Fruit fly (Drosophila melanogaster) whole organism, embryonic: ENCODE measurements around the gene Ank.

Source experiments
- ATbp ChIP-seq: fragments of 200-800 bp; sonication (Bioruptor generic); optimal IDR thresholded peaks from 2 replicates; lab custom pipeline; 2017; ENCODE audit warnings: missing biosample characterization, mild to moderate bottlenecking, missing genetic modification characterization, missing genetic modification reagents
- CG10321 ChIP-seq: fragments of 200-800 bp; sonication (Bioruptor generic); IDR thresholded peaks from 2 replicates; pipeline ENCODE4 v1.3.6; 2022; ENCODE audit warnings: missing biosample characterization, missing genetic modification characterization
- CG10431 ChIP-seq: fragments of 200-800 bp; sonication (Bioruptor generic); optimal IDR thresholded peaks from 3 replicates; lab custom pipeline; 2018; ENCODE audit warnings: missing biosample characterization, mild to moderate bottlenecking, missing genetic modification characterization
- CG10543 ChIP-seq: fragments of 200-800 bp; sonication (Bioruptor generic); optimal IDR thresholded peaks from 3 replicates; lab custom pipeline; 2017; ENCODE audit warnings: missing biosample characterization, mild to moderate bottlenecking, missing genetic modification characterization, moderate library complexity
- CG11398 ChIP-seq: fragments of 200-800 bp; sonication (Bioruptor generic); optimal IDR thresholded peaks from 2 replicates; lab custom pipeline; 2016; ENCODE audit warnings: missing biosample characterization, missing genetic modification characterization
- CG12236 ChIP-seq: fragments of 200-800 bp; sonication (Bioruptor generic); optimal IDR thresholded peaks from 2 replicates; lab custom pipeline; 2016; ENCODE audit warnings: missing biosample characterization, missing genetic modification characterization
- CG12769 ChIP-seq: fragments of 200-800 bp; sonication (Bioruptor generic); optimal IDR thresholded peaks from 2 replicates; lab custom pipeline; 2019; ENCODE audit warnings: missing biosample characterization, mild to moderate bottlenecking, missing genetic modification characterization, moderate library complexity
- CG14667 ChIP-seq: fragments of 200-800 bp; sonication (Bioruptor generic); IDR thresholded peaks from 2 replicates; pipeline ENCODE4 v1.3.6; 2022; ENCODE audit warnings: missing biosample characterization, missing genetic modification characterization
- CG18599 ChIP-seq: fragments of 200-800 bp; sonication (Bioruptor generic); optimal IDR thresholded peaks from 3 replicates; lab custom pipeline; 2017; ENCODE audit warnings: missing biosample characterization, missing genetic modification characterization, mild to moderate bottlenecking, moderate library complexity, missing genetic modification reagents
- CG2120 ChIP-seq: fragments of 200-800 bp; sonication (Bioruptor generic); optimal IDR thresholded peaks from 3 replicates; lab custom pipeline; 2016; ENCODE audit warnings: missing biosample characterization, missing genetic modification characterization
- CG2129 ChIP-seq: fragments of 200-800 bp; sonication (Bioruptor generic); IDR thresholded peaks from 2 replicates; pipeline ENCODE4 v1.3.6; 2022; ENCODE audit warnings: missing biosample characterization, missing genetic modification characterization; ENCODE audit not compliant: partially characterized antibody
- CG2199 ChIP-seq: fragments of 200-800 bp; sonication (Bioruptor generic); IDR thresholded peaks from 3 replicates; pipeline ENCODE4 v1.3.6; 2022; ENCODE audit warnings: missing biosample characterization, missing genetic modification characterization
- CG2889 ChIP-seq: fragments of 200-800 bp; sonication (Bioruptor generic); IDR thresholded peaks from 3 replicates; pipeline ENCODE4 v1.3.6; 2022; ENCODE audit warnings: missing biosample characterization, missing genetic modification characterization
- CG33557 ChIP-seq: fragments of 200-800 bp; sonication (Bioruptor generic); optimal IDR thresholded peaks from 2 replicates; lab custom pipeline; 2019; ENCODE audit warnings: missing biosample characterization, mild to moderate bottlenecking, missing genetic modification characterization, moderate library complexity
- CG6272 ChIP-seq: fragments of 200-800 bp; sonication (Bioruptor generic); IDR thresholded peaks from 2 replicates; pipeline ENCODE4 v1.3.6; 2022; ENCODE audit warnings: missing biosample characterization, missing genetic modification characterization
- CG6689 ChIP-seq: fragments of 200-800 bp; sonication (Bioruptor generic); IDR thresholded peaks from 2 replicates; pipeline ENCODE4 v1.3.6; 2022; ENCODE audit warnings: missing biosample characterization, missing genetic modification characterization
- CG7786 ChIP-seq: fragments of 200-800 bp; sonication (Bioruptor generic); optimal IDR thresholded peaks from 2 replicates; lab custom pipeline; 2016; ENCODE audit warnings: missing biosample characterization, missing genetic modification characterization
- Camta ChIP-seq: fragments of 200-800 bp; sonication (Bioruptor generic); optimal IDR thresholded peaks from 2 replicates; lab custom pipeline; 2016; ENCODE audit warnings: missing biosample characterization, missing genetic modification characterization
- Dp ChIP-seq: fragments of 200-800 bp; sonication (Bioruptor generic); optimal IDR thresholded peaks from 2 replicates; lab custom pipeline; 2018; ENCODE audit warnings: missing biosample characterization, mild to moderate bottlenecking, missing genetic modification characterization, moderate library complexity
- Ets65A ChIP-seq: fragments of 200-800 bp; sonication (Bioruptor generic); peaks from one replicate; lab custom pipeline; 2016; ENCODE audit warnings: missing biosample characterization, missing genetic modification characterization
- Gug ChIP-seq: fragments of 200-800 bp; sonication (Bioruptor generic); IDR thresholded peaks from 4 replicates; pipeline ENCODE4 v1.3.6; 2022; ENCODE audit warnings: missing biosample characterization, missing genetic modification characterization
- Hmr ChIP-seq: fragments of 200-800 bp; sonication (Bioruptor generic); optimal IDR thresholded peaks from 3 replicates; lab custom pipeline; 2017; ENCODE audit warnings: mild to moderate bottlenecking, missing biosample characterization, missing genetic modification reagents, missing genetic modification characterization
- Hr3 ChIP-seq: fragments of 200-800 bp; sonication (Bioruptor generic); optimal IDR thresholded peaks from 3 replicates; lab custom pipeline; 2016; ENCODE audit warnings: missing biosample characterization, missing genetic modification characterization
- MESR4 ChIP-seq: fragments of 200-800 bp; sonication (Bioruptor generic); optimal IDR thresholded peaks from 2 replicates; lab custom pipeline; 2018; ENCODE audit warnings: missing biosample characterization, mild to moderate bottlenecking, missing genetic modification characterization, moderate library complexity
- Mad ChIP-seq: fragments of 200-800 bp; sonication (Bioruptor generic); optimal IDR thresholded peaks from 2 replicates; lab custom pipeline; 2016; ENCODE audit warnings: missing biosample characterization, missing genetic modification characterization
- Med ChIP-seq: fragments of 200-800 bp; sonication (Bioruptor generic); peaks from one replicate; lab custom pipeline; 2016; ENCODE audit warnings: missing biosample characterization, missing genetic modification characterization, mild to moderate bottlenecking, inconsistent platforms, moderate library complexity
- Nf-YB ChIP-seq: fragments of 200-800 bp; sonication (Bioruptor generic); optimal IDR thresholded peaks from 3 replicates; lab custom pipeline; 2019; ENCODE audit warnings: missing biosample characterization, mild to moderate bottlenecking, missing genetic modification characterization, moderate library complexity
- Oli ChIP-seq: fragments of 200-800 bp; sonication (Bioruptor generic); optimal IDR thresholded peaks from 2 replicates; lab custom pipeline; 2018; ENCODE audit warnings: missing biosample characterization, mild to moderate bottlenecking, missing genetic modification characterization, moderate library complexity
- Spps ChIP-seq: fragments of 200-800 bp; sonication (Bioruptor generic); optimal IDR thresholded peaks from 2 replicates; lab custom pipeline; 2018; ENCODE audit warnings: missing biosample characterization, mild to moderate bottlenecking, missing genetic modification characterization
- Stat92E ChIP-seq, 3 experiments: fragments of >200 bp in 2 of 3; fragments of 200-800 bp in 1 of 3; sonication (Bioruptor generic) in 1 of 3; optimal IDR thresholded peaks; 2 replicates each; lab custom pipeline; 2017 to 2019; ENCODE audit warnings: missing biosample characterization in 3 of 3, missing genetic modification characterization in 3 of 3, mild to moderate bottlenecking in 1 of 3, moderate library complexity in 1 of 3
- bab2 ChIP-seq: fragments of 200-800 bp; sonication (Bioruptor generic); optimal IDR thresholded peaks from 2 replicates; lab custom pipeline; 2016; ENCODE audit warnings: missing biosample characterization, missing genetic modification characterization
- bbx ChIP-seq: fragments of 200-800 bp; sonication (Bioruptor generic); IDR thresholded peaks from 2 replicates; pipeline ENCODE4 v1.3.6; 2022; ENCODE audit warnings: missing biosample characterization, missing genetic modification characterization; ENCODE audit not compliant: partially characterized antibody
- chinmo ChIP-seq: fragments of 200-800 bp; sonication (Bioruptor generic); IDR thresholded peaks from 4 replicates; pipeline ENCODE4 v1.3.6; 2022; ENCODE audit warnings: missing biosample characterization, missing genetic modification characterization; ENCODE audit not compliant: partially characterized antibody
- corto ChIP-seq: fragments of 200-800 bp; sonication (Bioruptor generic); optimal IDR thresholded peaks from 2 replicates; lab custom pipeline; 2016; ENCODE audit warnings: missing biosample characterization, mild to moderate bottlenecking, missing genetic modification characterization, moderate library complexity
- croc ChIP-seq: fragments of 200-800 bp; sonication (Bioruptor generic); conservative IDR thresholded peaks from 3 replicates; pipeline ENCODE4 v1.3.6; 2022; ENCODE audit warnings: missing biosample characterization, missing genetic modification characterization
- dimm ChIP-seq: fragments of 200-800 bp; sonication (Bioruptor generic); IDR thresholded peaks from 2 replicates; pipeline ENCODE4 v1.3.6; 2022; ENCODE audit warnings: missing biosample characterization, missing genetic modification characterization
- en ChIP-seq: fragments of 200-800 bp; sonication (Bioruptor generic); optimal IDR thresholded peaks from 2 replicates; lab custom pipeline; 2016; ENCODE audit warnings: missing biosample characterization, missing genetic modification characterization
- ham ChIP-seq: fragments of 200-800 bp; sonication (Bioruptor generic); IDR thresholded peaks from 2 replicates; pipeline ENCODE4 v1.3.6; 2022; ENCODE audit warnings: missing biosample characterization, missing genetic modification characterization
- jigr1 ChIP-seq: fragments of 200-800 bp; sonication (Bioruptor generic); IDR thresholded peaks from 3 replicates; pipeline ENCODE4 v1.3.6; 2022; ENCODE audit warnings: missing biosample characterization, missing genetic modification characterization
- org-1 ChIP-seq: fragments of 200-800 bp; sonication (Bioruptor generic); optimal IDR thresholded peaks from 2 replicates; lab custom pipeline; 2017; ENCODE audit warnings: missing biosample characterization, missing genetic modification characterization
- otp ChIP-seq: fragments of 200-800 bp; sonication (Bioruptor generic); IDR thresholded peaks from 3 replicates; pipeline ENCODE4, ENCODE4 v1.3.6; 2022; ENCODE audit warnings: missing biosample characterization, missing genetic modification characterization
- repo ChIP-seq: fragments of 200-800 bp; sonication (Bioruptor generic); optimal IDR thresholded peaks from 2 replicates; lab custom pipeline; 2016; ENCODE audit warnings: missing biosample characterization, missing genetic modification characterization
- run ChIP-seq: fragments of 200-800 bp; sonication (Bioruptor generic); optimal IDR thresholded peaks from 3 replicates; lab custom pipeline; 2018; ENCODE audit warnings: missing biosample characterization, mild to moderate bottlenecking, missing genetic modification characterization
- sc ChIP-seq, 3 experiments: fragments of >200 bp in 2 of 3; fragments of 200-800 bp in 1 of 3; sonication (Bioruptor generic) in 1 of 3; optimal IDR thresholded peaks; 2 replicates in 2 of 3; 3 replicates in 1 of 3; lab custom pipeline; 2017; ENCODE audit warnings: mild to moderate bottlenecking in 1 of 3, missing biosample characterization in 1 of 3, missing genetic modification characterization in 1 of 3, missing genetic modification reagents in 1 of 3
- scrt ChIP-seq: fragments of 200-800 bp; sonication (Bioruptor generic); optimal IDR thresholded peaks from 2 replicates; lab custom pipeline; 2018; ENCODE audit warnings: missing biosample characterization, mild to moderate bottlenecking, missing genetic modification characterization, moderate library complexity
- sens ChIP-seq: fragments of 200-800 bp; sonication (Bioruptor generic); peaks from one replicate; lab custom pipeline; 2016; ENCODE audit warnings: missing biosample characterization, missing genetic modification characterization
- sna ChIP-seq: fragments of 200-800 bp; sonication (Bioruptor generic); IDR thresholded peaks from 2 replicates; pipeline ENCODE4 v1.3.6; 2022; ENCODE audit warnings: missing biosample characterization, missing genetic modification characterization; ENCODE audit not compliant: partially characterized antibody
- twi ChIP-seq: fragments of 200-800 bp; optimal IDR thresholded peaks from 2 replicates; lab custom pipeline; 2019; ENCODE audit warnings: missing biosample characterization, mild to moderate bottlenecking, missing genetic modification characterization, moderate library complexity
- unc-4 ChIP-seq: fragments of 200-800 bp; sonication (Bioruptor generic); IDR thresholded peaks from 2 replicates; pipeline ENCODE4 v1.3.6; 2022; ENCODE audit warnings: missing biosample characterization, missing genetic modification characterization; ENCODE audit not compliant: partially characterized antibody

Gene Ank

DNA sequence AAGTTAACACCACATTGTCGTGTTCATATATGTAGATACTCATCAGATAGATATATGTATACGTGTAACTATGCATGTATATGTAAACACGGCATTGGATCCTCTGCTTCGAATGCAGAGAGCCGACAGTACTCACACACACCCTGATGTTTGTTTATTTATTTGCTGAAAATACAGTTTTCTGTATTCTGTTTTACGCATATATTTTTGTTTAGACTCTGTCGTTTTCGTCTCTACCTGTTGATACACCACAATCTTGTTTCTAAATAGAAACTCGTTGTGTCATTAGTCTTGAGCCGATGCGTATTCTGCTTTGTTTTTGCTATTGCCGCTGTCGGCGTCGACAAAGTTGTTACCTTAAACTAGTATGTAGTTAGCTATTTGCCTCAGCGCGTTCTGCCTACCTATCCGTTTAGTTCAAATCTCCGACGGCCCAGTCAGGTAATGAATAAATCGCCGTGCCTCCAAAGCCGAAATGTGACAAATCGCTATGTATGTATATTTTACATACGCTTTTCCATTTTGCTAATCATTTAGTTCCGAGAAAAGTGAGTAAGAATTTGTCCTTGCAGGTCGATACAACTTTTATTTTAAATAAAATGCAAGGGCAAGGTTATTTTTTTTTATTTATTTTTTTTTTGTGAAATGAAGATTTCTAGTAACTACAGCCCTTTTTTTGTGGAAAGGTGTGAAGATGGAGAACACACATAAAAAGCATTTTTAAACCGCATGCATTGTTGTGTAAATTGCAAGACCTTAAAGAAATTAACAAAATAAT, 59.3 kb downstream of the Ank start (continued):
- no peak for TF ChIP-seq CG14667
- TF ChIP-seq Med (GFP tag; lab: Kevin White, UChicago): peak; percentile 39
- no peak for TF ChIP-seq CG12236 (GFP tag; lab: Kevin White, UChicago)
- no peak for TF ChIP-seq bab2 (GFP tag; lab: Kevin White, UChicago)
- no peak for TF ChIP-seq dimm (GFP tag; lab: Robert Waterston, UW)
- no peak for TF ChIP-seq Nf-YB (GFP tag; lab: Kevin White, UChicago)
- TF ChIP-seq CG18599 (GFP tag; lab: Kevin White, UChicago): no peak
- TF ChIP-seq otp (GFP tag; lab: Robert Waterston, UW): no peak
- TF ChIP-seq croc (GFP tag; lab: Robert Waterston, UW): no peak
- TF ChIP-seq jigr1 (GFP tag; lab: Robert Waterston, UW): no peak
- peak; percentile 93 for TF ChIP-seq chinmo (GFP tag; lab: Robert Waterston, UW)
- TF ChIP-seq Ets65A: no peak
- TF ChIP-seq ham (GFP tag; lab: Robert Waterston, UW): no peak
- no peak for TF ChIP-seq MESR4 (GFP tag; lab: Kevin White, UChicago)
- TF ChIP-seq repo (GFP tag; lab: Kevin White, UChicago): no peak
- no peak for TF ChIP-seq sc (optimal IDR thresholded peaks at IDR 0.05; lab: Kevin White, UChicago)
- TF ChIP-seq sc (GFP tag; optimal IDR thresholded peaks at IDR 0.05; lab: Kevin White, UChicago): no peak
- no peak for TF ChIP-seq CG6272 (GFP tag; lab: Robert Waterston, UW)
- no peak for TF ChIP-seq CG11398 (GFP tag; lab: Kevin White, UChicago)
- TF ChIP-seq CG2129 (GFP tag; lab: Robert Waterston, UW): no peak
- TF ChIP-seq Gug: no peak
- TF ChIP-seq Mad: no peak
- no peak for TF ChIP-seq en (GFP tag; lab: Kevin White, UChicago)
- TF ChIP-seq CG6689: no peak
- no peak for TF ChIP-seq CG10321 (GFP tag; lab: Robert Waterston, UW)
- no peak for TF ChIP-seq bbx (GFP tag; lab: Robert Waterston, UW)
- TF ChIP-seq Spps (tag; lab: Kevin White, UChicago): no peak
- no peak for TF ChIP-seq twi (tag; lab: Kevin White, UChicago)
- TF ChIP-seq Hr3: no peak
- no peak for TF ChIP-seq org-1
- peak; percentile 95 for TF ChIP-seq CG2199
- TF ChIP-seq Camta (GFP tag; lab: Kevin White, UChicago): no peak
- no peak for TF ChIP-seq run (tag; lab: Kevin White, UChicago)
- TF ChIP-seq CG12769 (tag; lab: Kevin White, UChicago): no peak
- no peak for TF ChIP-seq Dp (GFP tag; lab: Kevin White, UChicago)
- TF ChIP-seq sens: peak; percentile 80
- peak; percentile 27 for TF ChIP-seq scrt (GFP tag; lab: Kevin White, UChicago)
- TF ChIP-seq unc-4 (GFP tag; lab: Robert Waterston, UW): no peak
- TF ChIP-seq CG7786 (GFP tag; lab: Kevin White, UChicago): no peak
- TF ChIP-seq CG10543 (GFP tag; lab: Kevin White, UChicago): peak; percentile 66
- no peak for TF ChIP-seq sna
- TF ChIP-seq CG10431 (GFP tag; lab: Kevin White, UChicago): no peak
- no peak for TF ChIP-seq corto (GFP tag; lab: Kevin White, UChicago)
- no peak for TF ChIP-seq CG2120 (GFP tag; lab: Kevin White, UChicago)
- TF ChIP-seq ATbp (GFP tag; lab: Kevin White, UChicago): no peak
- no peak for TF ChIP-seq CG2889
- TF ChIP-seq Oli (tag; lab: Kevin White, UChicago): no peak
- TF ChIP-seq Stat92E (GFP tag; optimal IDR thresholded peaks at IDR 0.05; lab: Kevin White, UChicago): no peak
- TF ChIP-seq Hmr: no peak
- no peak for TF ChIP-seq CG33557 (GFP tag; lab: Kevin White, UChicago)
